Worm (Caenorhabditis elegans) whole organism, early embryonic: ENCODE results near the gene ZC443.3.

Experiments
- B0310.2 ChIP-seq: sonication (generic microtip); optimal IDR thresholded peaks from 2 replicates; lab custom pipeline; 2016; ENCODE audit warnings: mild to moderate bottlenecking, missing genetic modification characterization, missing compliant biosample characterization
- F13C5.2 ChIP-seq: sonication (generic microtip); optimal IDR thresholded peaks from 2 replicates; lab custom pipeline; 2017; ENCODE audit warnings: mild to moderate bottlenecking, missing genetic modification characterization, inconsistent platforms, missing compliant biosample characterization
- aly-1 ChIP-seq: sonication (generic microtip); optimal IDR thresholded peaks from 2 replicates; lab custom pipeline; 2016; ENCODE audit warnings: missing genetic modification characterization, missing compliant biosample characterization
- ama-1 ChIP-seq: fragments of 150-350 bp; optimal IDR thresholded peaks from 2 replicates; lab custom pipeline; 2014
- ceh-13 ChIP-seq: fragments of 200-800 bp; sonication (Bioruptor generic); optimal IDR thresholded peaks from 2 replicates; lab custom pipeline; 2018; ENCODE audit warnings: mild to moderate bottlenecking, missing genetic modification characterization, missing compliant biosample characterization
- ceh-36 ChIP-seq: sonication (generic microtip); optimal IDR thresholded peaks from 2 replicates; lab custom pipeline; 2016; ENCODE audit warnings: missing genetic modification characterization, inconsistent platforms, missing compliant biosample characterization
- ets-7 ChIP-seq: sonication (generic microtip); optimal IDR thresholded peaks from 2 replicates; lab custom pipeline; 2016; ENCODE audit warnings: missing genotype, missing genetic modification characterization, missing compliant biosample characterization
- flt-1 ChIP-seq: fragments of 200-800 bp; sonication (Bioruptor generic); IDR thresholded peaks from 2 replicates; pipeline ENCODE4 v1.3.6; 2022; ENCODE audit warnings: missing genetic modification characterization, missing compliant biosample characterization
- hmbx-1 ChIP-seq: sonication (generic microtip); optimal IDR thresholded peaks from 2 replicates; lab custom pipeline; 2016; ENCODE audit warnings: mild to moderate bottlenecking, missing genetic modification characterization, missing compliant biosample characterization
- hmg-4 ChIP-seq: fragments of 200-800 bp; sonication (Bioruptor generic); optimal IDR thresholded peaks from 2 replicates; lab custom pipeline; 2018; ENCODE audit warnings: mild to moderate bottlenecking, missing genetic modification characterization, missing compliant biosample characterization
- hnd-1 ChIP-seq: sonication (generic microtip); optimal IDR thresholded peaks from 2 replicates; lab custom pipeline; 2016; ENCODE audit warnings: missing genetic modification characterization, missing compliant biosample characterization
- pes-1 ChIP-seq: fragments of 200-800 bp; sonication (Bioruptor generic); IDR thresholded peaks from 2 replicates; pipeline ENCODE4 v1.3.6; 2022; ENCODE audit warnings: missing genetic modification reagents, missing genetic modification characterization, missing compliant biosample characterization
- scrt-1 ChIP-seq: fragments of 200-800 bp; sonication (Bioruptor generic); IDR thresholded peaks from 2 replicates; pipeline ENCODE4 v1.3.6; 2022; ENCODE audit warnings: missing genetic modification characterization, missing compliant biosample characterization
- sea-1 ChIP-seq: fragments of 200-800 bp; sonication (Bioruptor generic); conservative IDR thresholded peaks from 2 replicates; pipeline ENCODE4 v1.3.6; 2022; ENCODE audit warnings: missing genetic modification characterization, missing compliant biosample characterization
- tbx-11 ChIP-seq: fragments of 200-800 bp; sonication (Bioruptor generic); IDR thresholded peaks from 2 replicates; pipeline ENCODE4 v1.3.6; 2022; ENCODE audit warnings: missing genetic modification characterization, missing compliant biosample characterization
- tbx-37 ChIP-seq: fragments of 200-800 bp; sonication (Bioruptor generic); conservative IDR thresholded peaks from 2 replicates; pipeline ENCODE4 v1.3.6; 2022; ENCODE audit warnings: missing genetic modification reagents, missing genetic modification characterization, missing compliant biosample characterization
- tra-4 ChIP-seq: sonication (generic microtip); optimal IDR thresholded peaks from 2 replicates; lab custom pipeline; 2017; ENCODE audit warnings: missing genetic modification characterization, missing compliant biosample characterization

ZC443.3 gene

DNA sequence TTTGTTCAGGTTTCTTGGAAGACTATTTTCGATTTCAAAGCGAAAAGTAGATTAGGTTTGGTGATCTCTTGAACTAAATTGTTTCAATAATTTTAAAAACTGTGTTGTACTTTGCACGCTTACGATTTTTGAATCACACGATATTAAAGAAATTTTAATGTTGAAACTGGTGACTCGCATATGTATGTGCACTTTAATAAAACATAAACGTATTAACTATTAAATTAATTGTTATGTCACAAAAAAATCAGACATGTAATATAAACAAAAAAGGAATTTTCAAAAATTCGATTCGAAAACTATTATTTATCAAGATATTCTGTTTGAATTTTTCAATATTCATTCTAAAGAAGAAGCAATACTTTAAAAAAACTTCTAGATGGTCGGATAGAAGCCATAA is 13.3 kb upstream of the ZC443.3 start, which contains the start of gene ugt-15:
TSS of gene ugt-15 (plus strand) at position 301 of the 400 bp plus-strand sequence.
- TF ChIP-seq ama-1 (lab: Kevin White, UChicago) (no peak), hnd-1 (no peak)

DNA sequence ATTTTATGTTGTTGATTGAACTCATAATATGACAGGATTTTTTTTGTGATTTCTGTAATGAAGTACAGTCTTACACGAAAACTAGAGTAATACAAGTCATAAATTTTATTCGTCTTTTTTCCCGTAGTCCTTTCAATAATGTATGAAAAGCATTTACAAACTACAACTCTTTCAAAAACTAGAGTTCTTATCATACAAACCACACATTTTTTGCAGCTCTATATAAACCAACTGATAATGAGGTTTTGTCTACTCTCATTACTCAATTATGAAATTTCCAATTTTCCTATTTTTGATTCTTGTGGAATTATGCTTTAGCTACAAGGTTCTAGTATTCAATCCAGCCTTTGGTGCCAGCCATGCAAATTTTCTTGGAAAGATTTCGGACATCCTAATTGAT is 10.9 kb upstream of the ZC443.3 start, which contains the start of gene ugt-16:
TSS of gene ugt-16 (plus strand) at position 248 of the 400 bp plus-strand sequence.
- no peak for TF ChIP-seq ets-7 (tag; lab: Kevin White, UChicago)
- TF ChIP-seq flt-1 (GFP tag; lab: Robert Waterston, UW) = no peak
- TF ChIP-seq hnd-1 = no peak
- no peak for TF ChIP-seq B0310.2 (tag; lab: Kevin White, UChicago)
- TF ChIP-seq hmbx-1 (tag; lab: Kevin White, UChicago) = no peak
- no peak for TF ChIP-seq tbx-37 (GFP tag; lab: Robert Waterston, UW)
- TF ChIP-seq ceh-13 (GFP tag; lab: Kevin White, UChicago) = no peak
- TF ChIP-seq sea-1 (GFP tag; lab: Robert Waterston, UW) = no peak
- TF ChIP-seq ceh-36 (tag; lab: Kevin White, UChicago) = no peak
- no peak for TF ChIP-seq aly-1 (tag; lab: Kevin White, UChicago)
- TF ChIP-seq pes-1 (GFP tag; lab: Robert Waterston, UW) = no peak
- no peak for TF ChIP-seq tra-4 (tag; lab: Kevin White, UChicago)
- TF ChIP-seq scrt-1 = no peak
- TF ChIP-seq ama-1 (lab: Kevin White, UChicago) = no peak
- no peak for TF ChIP-seq F13C5.2 (tag; lab: Kevin White, UChicago)

DNA sequence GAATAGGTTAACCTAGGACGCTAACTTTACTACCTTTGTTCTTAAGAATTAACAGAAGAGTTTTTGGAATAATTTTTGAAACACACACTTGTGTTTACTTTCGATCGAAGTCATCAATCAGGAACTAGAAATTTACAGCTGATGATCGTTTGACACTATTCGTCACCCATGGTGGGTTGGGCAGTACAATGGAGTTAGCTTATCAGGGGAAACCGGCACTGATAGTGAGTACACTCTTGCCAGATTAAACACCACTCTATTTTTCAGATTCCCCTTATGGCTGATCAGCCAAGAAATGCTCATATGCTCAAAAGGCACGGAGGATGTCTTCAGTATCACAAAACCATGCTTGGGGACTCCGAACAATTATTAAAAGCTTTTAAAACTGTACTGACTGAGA is 8.1 kb upstream of the ZC443.3 start:
- TF ChIP-seq ceh-36 (tag; lab: Kevin White, UChicago) = no peak
- no peak for TF ChIP-seq scrt-1
- no peak for TF ChIP-seq sea-1 (GFP tag; lab: Robert Waterston, UW)
- no peak for TF ChIP-seq hmbx-1 (tag; lab: Kevin White, UChicago)
- TF ChIP-seq hnd-1 = no peak
- no peak for TF ChIP-seq tbx-11 (GFP tag; lab: Robert Waterston, UW)
- TF ChIP-seq ets-7 (tag; lab: Kevin White, UChicago) = no peak
- TF ChIP-seq ceh-13 (GFP tag; lab: Kevin White, UChicago) = no peak
- no peak for TF ChIP-seq flt-1 (GFP tag; lab: Robert Waterston, UW)
- no peak for TF ChIP-seq B0310.2 (tag; lab: Kevin White, UChicago)
- no peak for TF ChIP-seq F13C5.2 (tag; lab: Kevin White, UChicago)
- TF ChIP-seq tbx-37 (GFP tag; lab: Robert Waterston, UW) = no peak

DNA sequence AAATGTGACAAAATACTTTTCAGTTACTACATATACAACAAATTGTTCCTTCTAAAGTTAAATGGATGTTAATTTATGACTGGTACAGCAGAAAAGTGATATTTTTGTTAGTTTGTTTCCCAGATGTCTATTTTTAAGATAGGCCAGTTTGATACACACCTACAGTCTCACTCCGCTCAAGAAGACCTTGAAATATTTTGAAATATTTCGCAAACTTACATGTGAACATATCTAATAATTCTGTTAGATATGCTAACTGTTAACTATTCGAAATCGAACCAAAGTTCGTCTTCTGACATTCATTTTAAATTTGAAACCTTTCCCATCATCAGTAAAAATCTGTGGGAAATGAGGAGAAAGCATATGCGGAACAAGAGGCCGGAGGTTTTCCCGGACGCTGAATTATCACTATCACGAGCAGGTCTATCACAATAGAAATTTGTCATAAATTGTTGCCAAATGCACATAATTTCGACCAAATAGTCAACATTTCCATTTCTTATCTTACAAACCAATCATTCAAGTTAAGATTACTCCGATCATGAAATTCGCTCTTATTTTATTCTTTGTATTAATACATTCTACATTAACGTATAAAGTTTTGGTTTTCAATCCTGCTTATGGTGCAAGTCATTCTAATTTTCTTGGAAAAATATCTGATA is 6.0 kb upstream of the ZC443.3 start, which contains the start of the genes ZC443.4 and ugt-18:
TSS of gene ZC443.4 (minus strand) at position 95 of the 662 bp plus-strand sequence.
TSS of gene ugt-18 (plus strand) at position 469 of the 662 bp plus-strand sequence.
- TF ChIP-seq flt-1 (GFP tag; lab: Robert Waterston, UW) (no peak), hmbx-1 (tag; lab: Kevin White, UChicago) (no peak), ama-1 (lab: Kevin White, UChicago) (no peak), hnd-1 (no peak)

DNA sequence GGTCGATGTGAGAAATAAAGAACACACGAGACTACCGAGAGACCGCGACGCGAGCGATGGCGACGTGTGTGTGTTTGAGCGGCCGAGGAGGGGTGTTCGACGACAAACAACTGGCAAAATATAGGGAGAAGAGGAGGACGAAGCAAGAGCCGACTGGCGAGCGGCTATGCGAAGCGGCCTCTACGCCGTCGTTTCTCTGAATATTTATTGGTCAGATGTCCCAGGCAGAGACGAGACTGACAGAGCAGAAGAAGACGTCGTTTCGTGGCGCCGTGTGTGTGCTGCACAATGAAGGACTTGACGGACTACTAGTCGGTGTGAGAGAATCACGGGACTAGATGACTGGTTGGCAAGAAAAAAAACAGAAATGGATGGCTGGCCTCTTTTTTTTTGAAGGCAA is 5.2 kb upstream of the ZC443.3 start:
- no peak for TF ChIP-seq tra-4 (tag; lab: Kevin White, UChicago)
- no peak for TF ChIP-seq flt-1 (GFP tag; lab: Robert Waterston, UW)
- no peak for TF ChIP-seq tbx-11 (GFP tag; lab: Robert Waterston, UW)
- TF ChIP-seq hmg-4 = no peak
- TF ChIP-seq aly-1 (tag; lab: Kevin White, UChicago) = no peak
- TF ChIP-seq pes-1 (GFP tag; lab: Robert Waterston, UW) = no peak
- no peak for TF ChIP-seq ama-1 (lab: Kevin White, UChicago)

DNA sequence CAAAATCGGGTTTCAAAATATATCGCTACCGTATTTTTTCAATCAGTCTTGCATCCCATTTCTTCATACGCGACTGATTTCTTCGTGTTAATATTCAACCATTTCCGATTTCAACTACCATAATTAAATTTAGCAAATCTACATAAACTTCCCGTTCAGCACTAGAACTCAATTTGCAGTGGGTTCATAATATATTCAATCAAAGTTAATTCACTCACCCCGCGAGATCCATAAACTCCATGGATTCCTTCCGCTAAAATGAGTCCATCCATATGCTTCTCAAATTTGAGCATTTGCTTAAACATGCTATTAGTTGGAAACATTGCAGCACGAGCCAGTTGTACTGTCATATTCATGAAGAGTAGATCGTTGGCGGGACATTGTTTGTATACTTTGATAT is 4.6 kb upstream of the ZC443.3 start:
- TF ChIP-seq tbx-37 (GFP tag; lab: Robert Waterston, UW) = no peak
- TF ChIP-seq hnd-1 = no peak
- TF ChIP-seq ceh-13 (GFP tag; lab: Kevin White, UChicago) = no peak
- no peak for TF ChIP-seq scrt-1
- TF ChIP-seq B0310.2 (tag; lab: Kevin White, UChicago) = no peak
- TF ChIP-seq flt-1 (GFP tag; lab: Robert Waterston, UW) = no peak
- no peak for TF ChIP-seq tra-4 (tag; lab: Kevin White, UChicago)
- no peak for TF ChIP-seq tbx-11 (GFP tag; lab: Robert Waterston, UW)
- no peak for TF ChIP-seq hmg-4
- TF ChIP-seq sea-1 (GFP tag; lab: Robert Waterston, UW) = no peak
- no peak for TF ChIP-seq ceh-36 (tag; lab: Kevin White, UChicago)
- no peak for TF ChIP-seq ets-7 (tag; lab: Kevin White, UChicago)
- TF ChIP-seq ama-1 (lab: Kevin White, UChicago) = no peak
- no peak for TF ChIP-seq pes-1 (GFP tag; lab: Robert Waterston, UW)
- no peak for TF ChIP-seq aly-1 (tag; lab: Kevin White, UChicago)
- TF ChIP-seq hmbx-1 (tag; lab: Kevin White, UChicago) = no peak
- TF ChIP-seq F13C5.2 (tag; lab: Kevin White, UChicago) = no peak

DNA sequence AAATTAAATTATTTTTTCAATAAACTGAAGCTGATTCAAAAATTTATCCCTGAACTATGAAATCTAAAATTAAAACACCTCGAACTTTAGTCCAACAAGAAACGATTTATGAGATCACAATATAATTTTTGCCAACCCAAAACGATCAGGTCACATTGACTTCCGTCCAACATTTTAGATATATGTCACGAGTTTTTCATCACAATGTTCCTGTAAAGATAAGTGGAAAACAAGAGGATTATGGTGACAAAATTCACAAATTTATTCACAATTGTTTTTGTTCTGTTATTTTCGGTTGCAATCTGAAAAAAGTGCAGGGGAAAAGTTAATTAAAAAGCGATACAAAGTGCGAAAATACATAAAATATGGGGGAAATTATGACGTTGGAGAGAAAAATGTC is 2.8 kb upstream of the ZC443.3 start:
- TF ChIP-seq pes-1 (GFP tag; lab: Robert Waterston, UW) (no peak), hmbx-1 (tag; lab: Kevin White, UChicago) (no peak), B0310.2 (tag; lab: Kevin White, UChicago) (no peak), hnd-1 (no peak), F13C5.2 (tag; lab: Kevin White, UChicago) (no peak), tbx-37 (GFP tag; lab: Robert Waterston, UW) (no peak), ama-1 (lab: Kevin White, UChicago) (no peak), scrt-1 (no peak), sea-1 (GFP tag; lab: Robert Waterston, UW) (no peak), hmg-4 (no peak), aly-1 (tag; lab: Kevin White, UChicago) (no peak), ets-7 (tag; lab: Kevin White, UChicago) (no peak), flt-1 (GFP tag; lab: Robert Waterston, UW) (no peak)
